Worm (Caenorhabditis elegans) whole organism, late embryonic: ENCODE measurements around the gene rga-8.

Experiments used
- F13H6.1 ChIP-seq: sonication (generic microtip); optimal IDR thresholded peaks from 2 replicates; lab custom pipeline; 2016; ENCODE audit warnings: missing genetic modification characterization, missing compliant biosample characterization
- lin-11 ChIP-seq: fragments of 200-800 bp; sonication (Bioruptor generic); optimal IDR thresholded peaks from 2 replicates; lab custom pipeline; 2018; ENCODE audit warnings: mild to moderate bottlenecking, missing genetic modification characterization, missing compliant biosample characterization
- pax-1 ChIP-seq: fragments of 150-350 bp; optimal IDR thresholded peaks from 2 replicates; lab custom pipeline; 2014; ENCODE audit warnings: missing biosample characterization, missing genetic modification characterization
- pha-4 ChIP-seq: fragments of 150-350 bp; optimal IDR thresholded peaks from 2 replicates; lab custom pipeline; 2018; ENCODE audit warnings: missing biosample characterization, missing genetic modification reagents, missing genetic modification characterization

- TF ChIP-seq lin-11 (tag; lab: Kevin White, UChicago) (no peak), pha-4 (tag; lab: Kevin White, UChicago) (no peak), pax-1 (tag; lab: Kevin White, UChicago) (no peak), F13H6.1 (no peak)
Measured at ce11 chrX:5278249-5278648, 1.3 kb downstream of the rga-8 start.
